Worm (Caenorhabditis elegans): ENCODE results near the gene Y77E11A.7.
A peak's percentile ranks its signal among the peaks of the same experiment; 100 is the strongest.

Gene Y77E11A.7

ce11 chrIV:1378954-1379353, 40.7 kb downstream of the Y77E11A.7 start:
- TF ChIP-seq nhr-80 (tag; optimal IDR thresholded peaks at IDR 0.05), result peak; percentile 94
- no peak for TF ChIP-seq hsf-1 (GFP tag; IDR thresholded peaks at IDR 0.05)
- TF ChIP-seq attf-6 (GFP tag; IDR thresholded peaks at IDR 0.05), result no peak
- no peak for TF ChIP-seq F23B12.7 (tag; optimal IDR thresholded peaks at IDR 0.05; ENCODE audit: insufficient read depth)
- TF ChIP-seq dox-1 (GFP tag; IDR thresholded peaks at IDR 0.05), result peak; percentile 61; the same call in 1 of the 2 replicates
- no peak for TF ChIP-seq Y95B8A.8 (GFP tag; IDR thresholded peaks at IDR 0.05)
- TF ChIP-seq ets-4 (GFP tag; optimal IDR thresholded peaks at IDR 0.05), result peak; percentile 50
- no peak for TF ChIP-seq ceh-40 (GFP tag; IDR thresholded peaks at IDR 0.05)
- no peak for TF ChIP-seq lsl-1 (GFP tag; optimal IDR thresholded peaks at IDR 0.05)
- TF ChIP-seq bed-1 (GFP tag; IDR thresholded peaks at IDR 0.05), result no peak
- no peak for TF ChIP-seq F33H1.4 (GFP tag; IDR thresholded peaks at IDR 0.05)
- no peak for TF ChIP-seq K12H6.12 (tag; optimal IDR thresholded peaks at IDR 0.05)
- TF ChIP-seq mes-4 (tag; optimal IDR thresholded peaks at IDR 0.05), result no peak
- no peak for TF ChIP-seq madf-8 (GFP tag; conservative IDR thresholded peaks at IDR 0.05)
- no peak for TF ChIP-seq madf-10 (tag; optimal IDR thresholded peaks at IDR 0.05)
- TF ChIP-seq B0261.1 (tag; optimal IDR thresholded peaks at IDR 0.05), result no peak

- peak; percentile 97 for TF ChIP-seq egrh-3 (GFP tag; IDR thresholded peaks at IDR 0.05)
- TF ChIP-seq unc-130 (GFP tag; optimal IDR thresholded peaks at IDR 0.05), result no peak
- TF ChIP-seq Y95B8A.8 (GFP tag; IDR thresholded peaks at IDR 0.05), result no peak
- no peak for TF ChIP-seq pbrm-1 (GFP tag; IDR thresholded peaks at IDR 0.05)
- no peak for TF ChIP-seq lin-54 (GFP tag; optimal IDR thresholded peaks at IDR 0.05)
- peak; percentile 46; the same call in 1 of the 2 replicates for TF ChIP-seq mcd-1 (GFP tag; IDR thresholded peaks at IDR 0.05)
- TF ChIP-seq aptf-2 (GFP tag; conservative IDR thresholded peaks at IDR 0.05), result no peak
- TF ChIP-seq ekl-4 (GFP tag; IDR thresholded peaks at IDR 0.05), result no peak
- TF ChIP-seq ceh-27 (GFP tag; optimal IDR thresholded peaks at IDR 0.05), result peak; percentile 4
- TF ChIP-seq nfyb-1 (GFP tag; IDR thresholded peaks at IDR 0.05), result no peak
- TF ChIP-seq F57C9.4 (tag; optimal IDR thresholded peaks at IDR 0.05), result no peak
- peak; percentile 3 for TF ChIP-seq ztf-26 (tag; optimal IDR thresholded peaks at IDR 0.05)
- no peak for TF ChIP-seq akir-1 (GFP tag; optimal IDR thresholded peaks at IDR 0.05)
- no peak for TF ChIP-seq hrde-1 (tag; optimal IDR thresholded peaks at IDR 0.05; ENCODE audit: borderline replicate concordance)
- TF ChIP-seq Y79H2A.3 (GFP tag; conservative IDR thresholded peaks at IDR 0.05), result no peak
- TF ChIP-seq dox-1 (GFP tag; IDR thresholded peaks at IDR 0.05), result peak; percentile 40; the same call in 1 of the 2 replicates
- TF ChIP-seq zfh-2 (GFP tag; conservative IDR thresholded peaks at IDR 0.05), result peak; percentile 96
- TF ChIP-seq atf-7 (tag; optimal IDR thresholded peaks at IDR 0.05), result no peak
- no peak for TF ChIP-seq Y56A3A.18 (GFP tag; IDR thresholded peaks at IDR 0.05)
- TF ChIP-seq F33H1.4 (GFP tag; IDR thresholded peaks at IDR 0.05), result no peak
- no peak for TF ChIP-seq snpc-1.1 (tag; optimal IDR thresholded peaks at IDR 0.05; ENCODE audit: insufficient read depth)
- no peak for TF ChIP-seq somi-1 (GFP tag; optimal IDR thresholded peaks at IDR 0.05)
Measured at ce11 chrIV:1377699-1378098, 42.0 kb downstream of the Y77E11A.7 start.

- peak; percentile 75 for TF ChIP-seq zfh-2 (GFP tag; conservative IDR thresholded peaks at IDR 0.05)
- no peak for TF ChIP-seq tbp1 (GFP tag; optimal IDR thresholded peaks at IDR 0.05)
- TF ChIP-seq athp-1 (tag; optimal IDR thresholded peaks at IDR 0.05), result no peak
- TF ChIP-seq rcor-1 (GFP tag; IDR thresholded peaks at IDR 0.05), result no peak
- TF ChIP-seq ccch-3 (GFP tag; optimal IDR thresholded peaks at IDR 0.05), result no peak
- no peak for TF ChIP-seq nfya-1 (tag; optimal IDR thresholded peaks at IDR 0.05; ENCODE audit: borderline replicate concordance, insufficient read depth)
- no peak for TF ChIP-seq mes-4 (tag; optimal IDR thresholded peaks at IDR 0.05)
- TF ChIP-seq Y67H2A.10 (GFP tag; conservative IDR thresholded peaks at IDR 0.05), result no peak
Measured at ce11 chrIV:1375289-1375688, 44.4 kb downstream of the Y77E11A.7 start.
